Fruit fly (Drosophila melanogaster) whole organism, adult: ENCODE data around the gene Hpd.

Source experiments
- CG11617 ChIP-seq: fragments of 200-800 bp; sonication (Bioruptor generic); optimal IDR thresholded peaks from 2 replicates; lab custom pipeline; 2017; ENCODE audit warnings: mild to moderate bottlenecking, missing biosample characterization, missing genetic modification reagents, missing genetic modification characterization
- CG12768 ChIP-seq: fragments of 200-800 bp; sonication (Bioruptor generic); optimal IDR thresholded peaks from 2 replicates; lab custom pipeline; 2017; ENCODE audit warnings: missing biosample characterization, missing genetic modification characterization, mild to moderate bottlenecking, moderate library complexity, missing genetic modification reagents
- CG33017 ChIP-seq: fragments of 200-800 bp; sonication (Bioruptor generic); optimal IDR thresholded peaks from 2 replicates; lab custom pipeline; 2018; ENCODE audit warnings: missing biosample characterization, mild to moderate bottlenecking, missing genetic modification characterization, moderate library complexity
- CG5204 ChIP-seq: fragments of 200-800 bp; sonication (Bioruptor generic); optimal IDR thresholded peaks from 2 replicates; lab custom pipeline; 2016; ENCODE audit warnings: missing biosample characterization, missing genetic modification characterization
- Clk ChIP-seq: fragments of 200-800 bp; sonication (Bioruptor generic); optimal IDR thresholded peaks from 2 replicates; lab custom pipeline; 2017; ENCODE audit warnings: missing biosample characterization, missing genetic modification characterization
- Crg-1 ChIP-seq: fragments of 200-800 bp; sonication (Bioruptor generic); optimal IDR thresholded peaks from 2 replicates; lab custom pipeline; 2016; ENCODE audit warnings: missing biosample characterization, missing genetic modification characterization
- Mnt ChIP-seq: fragments of 200-800 bp; sonication (Bioruptor generic); optimal IDR thresholded peaks from 2 replicates; lab custom pipeline; 2016; ENCODE audit warnings: missing biosample characterization, mild to moderate bottlenecking, missing genetic modification characterization
- kay ChIP-seq: fragments of 200-800 bp; sonication (Bioruptor generic); peaks from one replicate; lab custom pipeline; 2016; ENCODE audit warnings: missing biosample characterization, missing genetic modification characterization, borderline replicate concordance
- ovo ChIP-seq: fragments of 200-800 bp; sonication (Bioruptor generic); optimal IDR thresholded peaks from 2 replicates; lab custom pipeline; 2016; ENCODE audit warnings: missing biosample characterization, missing genetic modification characterization
- toe ChIP-seq: fragments of 200-800 bp; sonication (Bioruptor generic); optimal IDR thresholded peaks from 2 replicates; lab custom pipeline; 2016; ENCODE audit warnings: missing biosample characterization, missing genetic modification characterization

dm6 chr3L:20448773-20449172, 9.1 kb upstream of the Hpd start:
- TF ChIP-seq CG11617 (GFP tag; lab: Kevin White, UChicago), result no peak
- no peak for TF ChIP-seq Crg-1 (GFP tag; lab: Kevin White, UChicago)
- TF ChIP-seq Mnt (GFP tag; lab: Kevin White, UChicago), result no peak
- no peak for TF ChIP-seq Clk
- no peak for TF ChIP-seq CG12768 (GFP tag; lab: Kevin White, UChicago)
- no peak for TF ChIP-seq toe
- no peak for TF ChIP-seq CG5204
- no peak for TF ChIP-seq CG33017 (tag; lab: Kevin White, UChicago)
- no peak for TF ChIP-seq ovo (GFP tag; lab: Kevin White, UChicago)
- no peak for TF ChIP-seq kay (GFP tag; lab: Kevin White, UChicago)
